Fruit fly (Drosophila melanogaster) whole organism, embryonic: ENCODE measurements around the gene Jupiter.

ENCODE experiments used
- Abd-B ChIP-seq: fragments of 200-800 bp; sonication (Bioruptor generic); optimal IDR thresholded peaks from 2 replicates; lab custom pipeline; 2018; ENCODE audit warnings: missing biosample characterization, mild to moderate bottlenecking, missing genetic modification characterization, moderate library complexity
- Bgb ChIP-seq: fragments of 200-800 bp; sonication (Bioruptor generic); IDR thresholded peaks from 2 replicates; pipeline ENCODE4 v1.3.6; 2022; ENCODE audit warnings: missing biosample characterization, missing genetic modification characterization; ENCODE audit not compliant: partially characterized antibody
- CG12104 ChIP-seq: fragments of 200-800 bp; sonication (Bioruptor generic); optimal IDR thresholded peaks from 3 replicates; lab custom pipeline; 2016; ENCODE audit warnings: missing biosample characterization, missing genetic modification characterization
- CG12942 ChIP-seq: fragments of 200-800 bp; sonication (Bioruptor generic); optimal IDR thresholded peaks from 3 replicates; lab custom pipeline; 2016; ENCODE audit warnings: missing biosample characterization, missing genetic modification characterization
- CG13287 ChIP-seq: fragments of 200-800 bp; sonication (Bioruptor generic); IDR thresholded peaks from 2 replicates; pipeline ENCODE4 v1.3.6; 2022; ENCODE audit warnings: missing biosample characterization, missing genetic modification characterization; ENCODE audit not compliant: partially characterized antibody
- CG13296 ChIP-seq: fragments of 200-800 bp; sonication (Bioruptor generic); optimal IDR thresholded peaks from 3 replicates; lab custom pipeline; 2018; ENCODE audit warnings: missing biosample characterization, mild to moderate bottlenecking, missing genetic modification characterization
- CG13894 ChIP-seq: fragments of 200-800 bp; sonication (Bioruptor generic); optimal IDR thresholded peaks from 3 replicates; lab custom pipeline; 2018; ENCODE audit warnings: missing biosample characterization, mild to moderate bottlenecking, missing genetic modification characterization, moderate library complexity
- CG14050 ChIP-seq: fragments of 200-800 bp; sonication (Bioruptor generic); IDR thresholded peaks from 3 replicates; pipeline ENCODE4 v1.3.6; 2022; ENCODE audit warnings: missing biosample characterization, missing genetic modification characterization
- CG14441 ChIP-seq: fragments of 200-800 bp; sonication (Bioruptor generic); IDR thresholded peaks from 2 replicates; pipeline ENCODE4 v1.3.6; 2022; ENCODE audit warnings: missing biosample characterization, missing genetic modification characterization
- CG17186 ChIP-seq: fragments of 200-800 bp; sonication (Bioruptor generic); optimal IDR thresholded peaks from 3 replicates; lab custom pipeline; 2017; ENCODE audit warnings: missing biosample characterization, missing genetic modification reagents, missing genetic modification characterization
- CG17829 ChIP-seq: fragments of 200-800 bp; optimal IDR thresholded peaks from 2 replicates; lab custom pipeline; 2019; ENCODE audit warnings: missing biosample characterization, mild to moderate bottlenecking, missing genetic modification characterization, moderate library complexity
- CG3281 ChIP-seq: fragments of 200-800 bp; sonication (Bioruptor generic); optimal IDR thresholded peaks from 3 replicates; lab custom pipeline; 2017; ENCODE audit warnings: missing biosample characterization, mild to moderate bottlenecking, missing genetic modification characterization
- CG5953 ChIP-seq: fragments of 200-800 bp; sonication (Bioruptor generic); IDR thresholded peaks from 2 replicates; pipeline ENCODE4 v1.3.6; 2022; ENCODE audit warnings: missing biosample characterization, missing genetic modification characterization
- CG6765 ChIP-seq: fragments of 200-800 bp; sonication (Bioruptor generic); optimal IDR thresholded peaks from 3 replicates; lab custom pipeline; 2017; ENCODE audit warnings: missing biosample characterization, mild to moderate bottlenecking, missing genetic modification characterization
- CG8290 ChIP-seq, 3 experiments: fragments of 200-800 bp; sonication (Bioruptor generic); optimal IDR thresholded peaks; 2 replicates each; lab custom pipeline; 2016 to 2019; ENCODE audit warnings: missing biosample characterization in 3 of 3, missing genetic modification characterization in 3 of 3, mild to moderate bottlenecking in 2 of 3, moderate library complexity in 1 of 3
- CG9437 ChIP-seq: fragments of 200-800 bp; sonication (Bioruptor generic); optimal IDR thresholded peaks from 2 replicates; lab custom pipeline; 2018; ENCODE audit warnings: missing biosample characterization, mild to moderate bottlenecking, missing genetic modification characterization
- CG9932 ChIP-seq: fragments of 200-800 bp; sonication (Bioruptor generic); IDR thresholded peaks from 2 replicates; pipeline ENCODE4 v1.3.6; 2022; ENCODE audit warnings: missing biosample characterization, missing genetic modification characterization
- D19A ChIP-seq: fragments of 200-800 bp; optimal IDR thresholded peaks from 3 replicates; lab custom pipeline; 2019; ENCODE audit warnings: missing biosample characterization, mild to moderate bottlenecking, missing genetic modification characterization, moderate library complexity
- Dip2 ChIP-seq: fragments of 200-800 bp; sonication (Bioruptor generic); IDR thresholded peaks from 2 replicates; pipeline ENCODE4 v1.3.6; 2022; ENCODE audit warnings: missing biosample characterization, missing genetic modification characterization
- E2f2 ChIP-seq: fragments of 200-800 bp; sonication (Bioruptor generic); IDR thresholded peaks from 2 replicates; pipeline ENCODE4 v1.3.6; 2022; ENCODE audit warnings: missing biosample characterization, missing genetic modification characterization
- ERR ChIP-seq: fragments of 200-800 bp; sonication (Bioruptor generic); optimal IDR thresholded peaks from 2 replicates; lab custom pipeline; 2016; ENCODE audit warnings: missing biosample characterization, missing genetic modification characterization
- Hr51 ChIP-seq, 2 experiments: fragments of 200-800 bp; sonication (Bioruptor generic); optimal IDR thresholded peaks; 2 replicates in 1 of 2; 3 replicates in 1 of 2; lab custom pipeline; 2016 to 2018; ENCODE audit warnings: missing biosample characterization in 2 of 2, missing genetic modification characterization in 2 of 2, mild to moderate bottlenecking in 1 of 2, moderate library complexity in 1 of 2
- Rx ChIP-seq: fragments of 200-800 bp; sonication (Bioruptor generic); IDR thresholded peaks from 2 replicates; pipeline ENCODE4 v1.3.6; 2022; ENCODE audit warnings: missing biosample characterization, missing genetic modification characterization
- Six4 ChIP-seq: fragments of 200-800 bp; sonication (Bioruptor generic); optimal IDR thresholded peaks from 2 replicates; lab custom pipeline; 2016; ENCODE audit warnings: missing biosample characterization, missing genetic modification characterization
- Sox100B ChIP-seq: fragments of 200-800 bp; sonication (Bioruptor generic); optimal IDR thresholded peaks from 3 replicates; lab custom pipeline; 2018; ENCODE audit warnings: missing biosample characterization, mild to moderate bottlenecking, missing genetic modification characterization
- Sry-β ChIP-seq: fragments of 200-800 bp; sonication (Bioruptor generic); optimal IDR thresholded peaks from 2 replicates; lab custom pipeline; 2018; ENCODE audit warnings: missing biosample characterization, mild to moderate bottlenecking, missing genetic modification characterization, moderate library complexity
- Sry-δ ChIP-seq: fragments of 200-800 bp; sonication (Bioruptor generic); optimal IDR thresholded peaks from 2 replicates; lab custom pipeline; 2016; ENCODE audit warnings: missing biosample characterization, missing genetic modification characterization
- Stat92E ChIP-seq, 3 experiments: fragments of >200 bp in 2 of 3; fragments of 200-800 bp in 1 of 3; sonication (Bioruptor generic) in 1 of 3; optimal IDR thresholded peaks; 2 replicates each; lab custom pipeline; 2017 to 2019; ENCODE audit warnings: missing biosample characterization in 3 of 3, missing genetic modification characterization in 3 of 3, mild to moderate bottlenecking in 1 of 3, moderate library complexity in 1 of 3
- Trl ChIP-seq, 3 experiments: fragments of >200 bp in 2 of 3; fragments of 200-800 bp in 1 of 3; sonication (Bioruptor generic) in 1 of 3; optimal IDR thresholded peaks; 2 replicates in 1 of 3; 3 replicates in 2 of 3; lab custom pipeline; 2016 to 2017; ENCODE audit warnings: missing biosample characterization in 1 of 3, missing genetic modification characterization in 1 of 3
- al ChIP-seq: fragments of 200-800 bp; sonication (Bioruptor generic); IDR thresholded peaks from 2 replicates; pipeline ENCODE4 v1.3.6; 2022; ENCODE audit warnings: missing biosample characterization, missing genetic modification characterization
- amos ChIP-seq: fragments of 200-800 bp; sonication (Bioruptor generic); IDR thresholded peaks from 2 replicates; pipeline ENCODE4 v1.3.6; 2022; ENCODE audit warnings: missing biosample characterization, missing genetic modification characterization; ENCODE audit not compliant: partially characterized antibody
- bigmax ChIP-seq: fragments of 200-800 bp; sonication (Bioruptor generic); optimal IDR thresholded peaks from 2 replicates; lab custom pipeline; 2018; ENCODE audit warnings: missing biosample characterization, mild to moderate bottlenecking, missing genetic modification characterization
- br ChIP-seq: fragments of >200 bp; optimal IDR thresholded peaks from 2 replicates; lab custom pipeline; 2017
- cato ChIP-seq: fragments of 200-800 bp; sonication (Bioruptor generic); optimal IDR thresholded peaks from 2 replicates; lab custom pipeline; 2016; ENCODE audit warnings: missing biosample characterization, missing genetic modification characterization, borderline replicate concordance
- danr ChIP-seq: fragments of 200-800 bp; sonication (Bioruptor generic); IDR thresholded peaks from 2 replicates; pipeline ENCODE4 v1.3.6; 2022; ENCODE audit warnings: missing biosample characterization, missing genetic modification characterization
- eve ChIP-seq, 2 experiments: fragments of >200 bp; optimal IDR thresholded peaks; 2 replicates each; lab custom pipeline; 2017; ENCODE audit warnings: missing biosample characterization in 2 of 2, missing genetic modification characterization in 2 of 2
- ewg ChIP-seq: fragments of 200-800 bp; sonication (Bioruptor generic); optimal IDR thresholded peaks from 3 replicates; lab custom pipeline; 2017; ENCODE audit warnings: mild to moderate bottlenecking, missing biosample characterization, missing genetic modification reagents, missing genetic modification characterization
- fd102C ChIP-seq: fragments of 200-800 bp; sonication (Bioruptor generic); optimal IDR thresholded peaks from 2 replicates; lab custom pipeline; 2018; ENCODE audit warnings: missing biosample characterization, mild to moderate bottlenecking, missing genetic modification characterization, moderate library complexity
- gce ChIP-seq: fragments of 200-800 bp; sonication (Bioruptor generic); IDR thresholded peaks from 3 replicates; pipeline ENCODE4 v1.3.6; 2022; ENCODE audit warnings: missing biosample characterization, missing genetic modification characterization
- ken ChIP-seq: fragments of 200-800 bp; sonication (Bioruptor generic); IDR thresholded peaks from 3 replicates; pipeline ENCODE4 v1.3.6; 2022; ENCODE audit warnings: missing biosample characterization, missing genetic modification characterization
- knrl ChIP-seq: fragments of 200-800 bp; sonication (Bioruptor generic); IDR thresholded peaks from 3 replicates; pipeline ENCODE4 v1.3.6; 2022; ENCODE audit warnings: missing biosample characterization, missing genetic modification characterization; ENCODE audit not compliant: partially characterized antibody
- pnt ChIP-seq: fragments of 200-800 bp; sonication (Bioruptor generic); optimal IDR thresholded peaks from 3 replicates; lab custom pipeline; 2016; ENCODE audit warnings: missing biosample characterization, missing genetic modification characterization
- sens-2 ChIP-seq: fragments of 200-800 bp; sonication (Bioruptor generic); IDR thresholded peaks from 2 replicates; pipeline ENCODE4 v1.3.6; 2022; ENCODE audit warnings: missing biosample characterization, missing genetic modification characterization
- shn ChIP-seq: fragments of 200-800 bp; sonication (Bioruptor generic); optimal IDR thresholded peaks from 3 replicates; lab custom pipeline; 2016; ENCODE audit warnings: missing biosample characterization, missing genetic modification characterization
- tin ChIP-seq: fragments of 200-800 bp; sonication (Bioruptor generic); optimal IDR thresholded peaks from 3 replicates; lab custom pipeline; 2016; ENCODE audit warnings: missing biosample characterization, missing genetic modification characterization
- tio ChIP-seq: fragments of 200-800 bp; sonication (Bioruptor generic); optimal IDR thresholded peaks from 2 replicates; lab custom pipeline; 2017; ENCODE audit warnings: missing biosample characterization, missing genetic modification characterization, inconsistent platforms
- unc-4 ChIP-seq: fragments of 200-800 bp; sonication (Bioruptor generic); IDR thresholded peaks from 2 replicates; pipeline ENCODE4 v1.3.6; 2022; ENCODE audit warnings: missing biosample characterization, missing genetic modification characterization; ENCODE audit not compliant: partially characterized antibody

Jupiter gene

dm6 chr3R:11613252-11614036 is 6.3 kb downstream of the Jupiter start (continued):
- TF ChIP-seq amos (GFP tag; lab: Robert Waterston, UW) (peak; percentile 73), eve (GFP tag; optimal IDR thresholded peaks at IDR 0.05; lab: Kevin White, UChicago) (peak in 1 of 2 experiments; percentile 18), Sry-δ (GFP tag; lab: Kevin White, UChicago) (peak; percentile 24), tin (peak; percentile 66), bigmax (GFP tag; lab: Kevin White, UChicago) (no peak), Abd-B (GFP tag; lab: Kevin White, UChicago) (peak; percentile 35), CG12942 (peak; percentile 62), E2f2 (GFP tag; lab: Robert Waterston, UW) (peak; percentile 84), Sry-β (GFP tag; lab: Kevin White, UChicago) (no peak), al (GFP tag; lab: Robert Waterston, UW) (no peak), cato (GFP tag; lab: Kevin White, UChicago) (peak; percentile 52), ERR (GFP tag; lab: Kevin White, UChicago) (peak; percentile 4), unc-4 (GFP tag; lab: Robert Waterston, UW) (no peak), CG9932 (GFP tag; lab: Robert Waterston, UW) (peak; percentile 82), shn (peak; percentile 38), Trl (optimal IDR thresholded peaks at IDR 0.05; lab: Kevin White, UChicago) (no peak), Trl (GFP tag; optimal IDR thresholded peaks at IDR 0.05; lab: Kevin White, UChicago) (peak; percentile 39), CG14050 (GFP tag; lab: Robert Waterston, UW) (peak; percentile 20; the same call in 1 of the 3 replicates), ewg (GFP tag; lab: Kevin White, UChicago) (peak; percentile 5), gce (GFP tag; lab: Robert Waterston, UW) (no peak), CG12104 (GFP tag; lab: Kevin White, UChicago) (peak; percentile 14), knrl (peak; percentile 65; the same call in 1 of the 3 replicates), ken (GFP tag; lab: Robert Waterston, UW) (peak; percentile 74; the same call in 2 of the 3 replicates), CG13296 (GFP tag; lab: Kevin White, UChicago) (no peak), CG6765 (no peak), CG5953 (GFP tag; lab: Robert Waterston, UW) (no peak), CG13894 (tag; lab: Kevin White, UChicago) (peak; percentile 15), tio (GFP tag; lab: Kevin White, UChicago) (peak; percentile 45), CG3281 (no peak), Stat92E (GFP tag; optimal IDR thresholded peaks at IDR 0.05; lab: Kevin White, UChicago) (peak in 1 of 3 experiments; percentile 44), CG17186 (GFP tag; lab: Kevin White, UChicago) (no peak), sens-2 (GFP tag; lab: Robert Waterston, UW) (peak; percentile 21), Hr51 (GFP tag; optimal IDR thresholded peaks at IDR 0.05; lab: Kevin White, UChicago) (peak; percentile 48 to 54), Dip2 (GFP tag; lab: Robert Waterston, UW) (peak; percentile 87), CG17829 (tag; lab: Kevin White, UChicago) (peak; percentile 78), CG9437 (GFP tag; lab: Kevin White, UChicago) (no peak), pnt (GFP tag; lab: Kevin White, UChicago) (no peak), Sox100B (GFP tag; lab: Kevin White, UChicago) (no peak), br (no peak), CG14441 (GFP tag; lab: Robert Waterston, UW) (peak; percentile 78), fd102C (GFP tag; lab: Kevin White, UChicago) (peak; percentile 9), CG13287 (peak; percentile 18; the same call in 1 of the 2 replicates), danr (GFP tag; lab: Robert Waterston, UW) (peak; percentile 60), D19A (peak; percentile 49), CG8290 (GFP tag; optimal IDR thresholded peaks at IDR 0.05; lab: Kevin White, UChicago) (peak; percentile 87), CG8290 (tag; optimal IDR thresholded peaks at IDR 0.05; lab: Kevin White, UChicago) (peak in 1 of 2 experiments; percentile 68), Six4 (peak; percentile 35), Bgb (GFP tag; lab: Robert Waterston, UW) (peak; percentile 84), Rx (GFP tag; lab: Robert Waterston, UW) (peak; percentile 75)
